Worm (Caenorhabditis elegans): Measurements from ENCODE around the gene F53C11.5.
A peak's percentile ranks its signal among the peaks of the same experiment; 100 is the strongest.

F53C11.5 gene

DNA sequence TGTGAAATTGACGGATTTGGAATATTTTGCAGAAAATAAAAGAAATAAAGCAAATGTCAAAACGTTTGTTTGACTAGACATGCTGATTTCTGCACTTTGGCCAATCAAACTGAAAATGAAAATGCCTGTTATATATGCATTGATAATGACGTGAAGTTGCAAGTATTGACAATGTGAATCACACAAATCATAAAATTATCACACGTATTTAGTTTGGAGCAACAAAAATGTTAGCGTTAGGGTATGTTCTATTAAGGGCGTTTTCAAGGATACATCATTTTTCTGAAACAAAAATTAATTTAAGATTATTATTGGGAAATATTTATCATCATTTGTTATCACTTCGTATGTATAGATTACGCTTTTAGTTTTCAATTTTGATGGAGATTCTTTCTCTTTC is 35.5 kb upstream of the F53C11.5 start, which contains the start of gene cld-9:
Gene cld-9 (minus strand): TSS at position 81 of the 400 bp plus-strand sequence.
- no peak for TF ChIP-seq ztf-7 (tag; optimal IDR thresholded peaks at IDR 0.05)
- TF ChIP-seq zfp-3 (GFP tag; conservative IDR thresholded peaks at IDR 0.05): no peak
- no peak for TF ChIP-seq Y48G9A.11 (GFP tag; IDR thresholded peaks at IDR 0.05)
- TF ChIP-seq gei-8 (GFP tag; optimal IDR thresholded peaks at IDR 0.05): no peak
- no peak for TF ChIP-seq nhr-11 (tag; optimal IDR thresholded peaks at IDR 0.05)
- peak; percentile 7 for TF ChIP-seq hlh-11 (tag; optimal IDR thresholded peaks at IDR 0.05)
- peak; percentile 51 for TF ChIP-seq pqm-1 (tag; optimal IDR thresholded peaks at IDR 0.05)
- TF ChIP-seq tag-97 (GFP tag; IDR thresholded peaks at IDR 0.05): no peak
- TF ChIP-seq F44E2.7 (GFP tag; IDR thresholded peaks at IDR 0.05): no peak
- peak; percentile 0 for TF ChIP-seq nhr-28 (tag; optimal IDR thresholded peaks at IDR 0.05)
- TF ChIP-seq dve-1 (tag; optimal IDR thresholded peaks at IDR 0.05; ENCODE audit: insufficient read depth): no peak
- TF ChIP-seq hif-1 (tag; optimal IDR thresholded peaks at IDR 0.05): no peak
- TF ChIP-seq nhr-42 (GFP tag; IDR thresholded peaks at IDR 0.05): no peak
- no peak for TF ChIP-seq dmd-9 (GFP tag; IDR thresholded peaks at IDR 0.05)
- 0 out of 2 replicates have a peak, but pooled peaks have one; percentile 30 for TF ChIP-seq php-3 (GFP tag; IDR thresholded peaks at IDR 0.05)
- no peak for TF ChIP-seq daf-16 (GFP tag; optimal IDR thresholded peaks at IDR 0.05)
- TF ChIP-seq daf-16 (tag; optimal IDR thresholded peaks at IDR 0.05): peak; percentile 63
- TF ChIP-seq madf-5 (GFP tag; IDR thresholded peaks at IDR 0.05): no peak
- TF ChIP-seq nhr-77 (tag; optimal IDR thresholded peaks at IDR 0.05): peak; percentile 28
- TF ChIP-seq aly-2 (tag; optimal IDR thresholded peaks at IDR 0.05): no peak
- TF ChIP-seq dmd-6 (GFP tag; IDR thresholded peaks at IDR 0.05): peak; percentile 65
- no peak for TF ChIP-seq F37D6.2 (tag; optimal IDR thresholded peaks at IDR 0.05)

DNA sequence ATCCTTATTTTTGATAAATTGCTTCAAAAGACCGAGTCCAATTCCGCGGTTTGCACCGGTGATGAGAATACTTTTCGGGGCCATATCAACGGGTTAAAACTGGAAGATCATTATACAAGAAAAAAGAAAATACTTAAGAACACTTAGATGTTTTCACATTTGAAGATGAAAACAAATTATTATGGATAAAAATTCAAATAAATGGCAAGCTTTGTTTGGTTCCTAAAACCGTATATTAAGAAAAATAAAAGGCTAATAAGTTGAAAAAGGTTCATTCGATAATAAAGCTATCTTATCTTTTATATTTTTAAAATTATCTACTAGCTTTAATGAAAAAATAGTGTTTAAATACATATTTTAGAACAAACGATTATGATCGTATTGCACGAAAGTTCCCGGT is 33.9 kb upstream of the F53C11.5 start, which contains the start of gene F20G2.1:
Gene F20G2.1 (minus strand): TSS at position 101 of the 400 bp plus-strand sequence.
- TF ChIP-seq hif-1 (tag; optimal IDR thresholded peaks at IDR 0.05) (no peak), F10B5.3 (tag; optimal IDR thresholded peaks at IDR 0.05) (no peak), D1046.2 (GFP tag; IDR thresholded peaks at IDR 0.05) (no peak), snpc-1.2 (GFP tag; IDR thresholded peaks at IDR 0.05) (no peak), unc-62 (GFP tag; optimal IDR thresholded peaks at IDR 0.05 in 1 of 2) (no peak), unc-62 (tag; optimal IDR thresholded peaks at IDR 0.05) (no peak), Y75B8A.6 (GFP tag; IDR thresholded peaks at IDR 0.05) (no peak), spr-1 (tag; optimal IDR thresholded peaks at IDR 0.05) (no peak), ceh-32 (tag; optimal IDR thresholded peaks at IDR 0.05; ENCODE audit: poor library complexity) (no peak), nhr-48 (tag; optimal IDR thresholded peaks at IDR 0.05) (no peak), daf-19 (GFP tag; conservative IDR thresholded peaks at IDR 0.05) (no peak), lin-15B (tag; optimal IDR thresholded peaks at IDR 0.05) (no peak), attf-4 (tag; optimal IDR thresholded peaks at IDR 0.05) (no peak), ceh-20 (GFP tag; IDR thresholded peaks at IDR 0.05) (no peak), mdt-29 (GFP tag; IDR thresholded peaks at IDR 0.05) (no peak)

DNA sequence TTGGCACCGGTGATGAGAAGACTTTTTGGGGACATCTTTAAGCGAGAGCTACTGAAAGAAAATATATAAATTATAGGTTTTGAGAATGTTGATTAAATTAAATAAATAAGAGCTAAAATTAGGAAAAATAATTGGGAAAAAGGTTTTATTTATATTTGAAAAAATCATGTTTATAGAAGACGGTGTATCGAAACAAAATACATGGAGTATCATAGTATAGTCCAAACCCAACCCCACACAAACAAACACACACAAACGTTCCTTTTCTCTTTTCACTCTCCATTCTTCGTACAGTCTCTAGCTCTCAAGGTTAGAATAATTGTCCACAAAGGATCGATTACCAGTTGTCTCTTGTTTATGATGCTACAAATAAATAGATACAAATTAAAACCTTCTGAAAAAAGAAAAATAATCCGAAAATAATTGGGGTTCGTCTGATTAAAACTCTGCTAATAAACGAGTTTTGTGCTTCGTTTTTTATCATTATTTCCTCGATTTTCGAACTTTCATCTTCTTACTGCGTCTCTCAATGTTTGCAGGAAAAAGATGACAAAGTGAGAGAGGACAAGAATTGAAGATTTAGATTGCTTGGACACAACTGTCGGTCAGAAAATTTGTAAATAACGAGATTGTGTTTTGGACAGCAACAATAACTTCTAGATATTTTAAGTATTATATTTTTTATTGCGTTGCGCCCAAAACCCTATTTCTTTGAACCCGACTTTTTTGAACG is 30.8 kb upstream of the F53C11.5 start, which contains the start of gene F20G2.2:
Gene F20G2.2 (minus strand): TSS at position 51 of the 733 bp plus-strand sequence.
- TF ChIP-seq zfp-2 (tag; optimal IDR thresholded peaks at IDR 0.05) (no peak), unc-39 (tag; optimal IDR thresholded peaks at IDR 0.05) (no peak), daf-8 (GFP tag; IDR thresholded peaks at IDR 0.05) (no peak), madf-5 (GFP tag; IDR thresholded peaks at IDR 0.05) (no peak), tag-97 (GFP tag; IDR thresholded peaks at IDR 0.05) (no peak), mdl-1 (tag; optimal IDR thresholded peaks at IDR 0.05) (no peak), T20F7.1 (GFP tag; optimal IDR thresholded peaks at IDR 0.05) (no peak), zip-11 (GFP tag; IDR thresholded peaks at IDR 0.05) (no peak), T26A8.4 (GFP tag; IDR thresholded peaks at IDR 0.05) (no peak), ZK546.5 (tag; optimal IDR thresholded peaks at IDR 0.05) (no peak), nhr-28 (tag; optimal IDR thresholded peaks at IDR 0.05) (peak; percentile 44), daf-16 (GFP tag; optimal IDR thresholded peaks at IDR 0.05) (peak in 1 of 2 experiments; percentile 2), daf-16 (tag; optimal IDR thresholded peaks at IDR 0.05) (peak; percentile 21), snpc-1.2 (GFP tag; IDR thresholded peaks at IDR 0.05) (no peak), mep-1 (tag; optimal IDR thresholded peaks at IDR 0.05) (peak; percentile 1), dmd-9 (GFP tag; IDR thresholded peaks at IDR 0.05) (no peak), arid-1 (GFP tag; conservative IDR thresholded peaks at IDR 0.05) (no peak), hlh-11 (tag; optimal IDR thresholded peaks at IDR 0.05) (peak; percentile 34), F37D6.2 (tag; optimal IDR thresholded peaks at IDR 0.05) (no peak), dve-1 (tag; optimal IDR thresholded peaks at IDR 0.05; ENCODE audit: insufficient read depth) (peak; percentile 35), jun-1 (tag; optimal IDR thresholded peaks at IDR 0.05) (no peak), Y105C5A.15 (GFP tag; IDR thresholded peaks at IDR 0.05) (no peak), nhr-11 (tag; optimal IDR thresholded peaks at IDR 0.05) (no peak)
